Fruit fly (Drosophila melanogaster) Kc167 (cell line): ENCODE results near the gene CG10553.

Experiments used
- Myc ChIP-seq: fragments of >200 bp; optimal IDR thresholded peaks from 2 replicates; lab custom pipeline; 2017; ENCODE audit warnings: missing external identifiers
- Sin3A ChIP-seq: fragments of >200 bp; optimal IDR thresholded peaks from 2 replicates; lab custom pipeline; 2018; ENCODE audit warnings: missing external identifiers
- h ChIP-seq: fragments of >200 bp; optimal IDR thresholded peaks from 3 replicates; lab custom pipeline; 2018; ENCODE audit warnings: missing external identifiers
- insv ChIP-seq: fragments of >200 bp; optimal IDR thresholded peaks from 3 replicates; lab custom pipeline; 2018; ENCODE audit warnings: missing external identifiers
- psq ChIP-seq: fragments of >200 bp; optimal IDR thresholded peaks from 2 replicates; lab custom pipeline; 2017; ENCODE audit warnings: missing external identifiers
- ttk ChIP-seq: sonication (Bioruptor generic); optimal IDR thresholded peaks from 2 replicates; lab custom pipeline; 2017; ENCODE audit warnings: missing external identifiers

Gene CG10553

dm6 chr3R:25269909-25270308, 48.0 kb downstream of the CG10553 start, which contains the start of the genes CG11889 and CG11891:
Gene CG11889, plus strand, starts transcription at chr3R:25270209.
Gene CG11891, plus strand, starts transcription at chr3R:25270209.
- no peak for TF ChIP-seq h (lab: Kevin White, UChicago)
- no peak for TF ChIP-seq insv (lab: Kevin White, UChicago)
- no peak for TF ChIP-seq psq (lab: Kevin White, UChicago)
- TF ChIP-seq Myc: no peak
- no peak for TF ChIP-seq ttk
- TF ChIP-seq Sin3A (lab: Kevin White, UChicago): no peak

DNA sequence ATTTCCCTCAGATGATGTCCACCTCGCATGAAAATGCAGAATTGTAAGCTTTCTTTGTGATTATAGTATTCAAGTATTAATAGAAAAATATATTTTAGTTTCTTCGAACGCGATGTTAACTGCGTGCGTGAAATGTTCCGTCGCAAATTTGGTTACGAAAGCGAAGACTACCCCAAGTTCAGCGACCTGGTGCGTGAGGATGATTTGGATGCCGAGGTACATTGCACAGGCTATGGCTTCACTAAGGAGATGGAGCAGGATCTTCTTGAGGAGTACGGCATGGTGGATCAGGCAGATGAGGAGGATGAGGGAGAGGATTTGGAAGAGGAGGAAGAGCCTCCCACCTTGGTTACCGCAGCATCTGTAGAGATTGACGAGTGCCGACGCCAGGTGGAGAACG, 51.2 kb downstream of the CG10553 start:
- TF ChIP-seq psq (lab: Kevin White, UChicago): no peak
- TF ChIP-seq Myc: no peak
- TF ChIP-seq ttk: no peak
